Worm (Caenorhabditis elegans) whole organism, late embryonic: ENCODE data around the gene daf-22.

Experiments used
- C38D4.7 ChIP-seq: fragments of 200-800 bp; sonication (Bioruptor generic); optimal IDR thresholded peaks from 2 replicates; lab custom pipeline; 2018; ENCODE audit warnings: mild to moderate bottlenecking, missing genetic modification characterization, moderate library complexity, missing compliant biosample characterization
- K09A11.1 ChIP-seq: sonication (generic microtip); optimal IDR thresholded peaks from 2 replicates; lab custom pipeline; 2017; ENCODE audit warnings: antibody characterized with exemption, mild to moderate bottlenecking, missing genetic modification characterization, missing compliant biosample characterization; ENCODE audit not compliant: insufficient read depth
- Y22D7AL.16 ChIP-seq: sonication (generic microtip); optimal IDR thresholded peaks from 2 replicates; lab custom pipeline; 2016; ENCODE audit warnings: missing genetic modification characterization, missing compliant biosample characterization
- ceh-14 ChIP-seq: sonication (generic microtip); optimal IDR thresholded peaks from 2 replicates; lab custom pipeline; 2016; ENCODE audit warnings: missing genotype, missing genetic modification characterization, missing compliant biosample characterization
- ceh-18 ChIP-seq: sonication (generic microtip); optimal IDR thresholded peaks from 2 replicates; lab custom pipeline; 2016; ENCODE audit warnings: missing genetic modification characterization, missing compliant biosample characterization
- ceh-31 ChIP-seq: sonication (generic microtip); optimal IDR thresholded peaks from 2 replicates; lab custom pipeline; 2016; ENCODE audit warnings: missing genetic modification characterization, missing compliant biosample characterization
- ceh-34 ChIP-seq: sonication (generic microtip); optimal IDR thresholded peaks from 2 replicates; lab custom pipeline; 2016; ENCODE audit warnings: mild to moderate bottlenecking, missing genetic modification characterization, missing compliant biosample characterization
- ceh-48 ChIP-seq: sonication (generic microtip); optimal IDR thresholded peaks from 2 replicates; lab custom pipeline; 2016; ENCODE audit warnings: missing genetic modification characterization, inconsistent platforms, missing compliant biosample characterization
- ceh-9 ChIP-seq: sonication (generic microtip); optimal IDR thresholded peaks from 2 replicates; lab custom pipeline; 2016; ENCODE audit warnings: mild to moderate bottlenecking, missing genetic modification characterization, inconsistent platforms, missing compliant biosample characterization
- dmd-4 ChIP-seq: sonication (generic microtip); optimal IDR thresholded peaks from 2 replicates; lab custom pipeline; 2016; ENCODE audit warnings: borderline replicate concordance, missing genetic modification characterization, missing compliant biosample characterization
- dve-1 ChIP-seq: sonication (generic microtip); optimal IDR thresholded peaks from 2 replicates; lab custom pipeline; 2017; ENCODE audit warnings: antibody characterized with exemption, mild to moderate bottlenecking, missing genetic modification characterization, missing compliant biosample characterization
- elt-2 ChIP-seq: sonication (generic microtip); optimal IDR thresholded peaks from 2 replicates; lab custom pipeline; 2016; ENCODE audit warnings: missing genetic modification reagents, missing genetic modification characterization, missing compliant biosample characterization
- ets-4 ChIP-seq: sonication (generic microtip); optimal IDR thresholded peaks from 2 replicates; lab custom pipeline; 2016; ENCODE audit warnings: missing genetic modification characterization, missing compliant biosample characterization
- eyg-1 ChIP-seq: sonication (generic microtip); optimal IDR thresholded peaks from 2 replicates; lab custom pipeline; 2016; ENCODE audit warnings: missing genotype, missing genetic modification characterization, missing compliant biosample characterization
- fax-1 ChIP-seq: sonication (generic microtip); optimal IDR thresholded peaks from 2 replicates; lab custom pipeline; 2016; ENCODE audit warnings: missing genotype, missing genetic modification characterization, missing compliant biosample characterization
- fkh-6 ChIP-seq: sonication (generic microtip); optimal IDR thresholded peaks from 2 replicates; lab custom pipeline; 2016; ENCODE audit warnings: missing genetic modification characterization, missing compliant biosample characterization
- hlh-15 ChIP-seq: sonication (generic microtip); optimal IDR thresholded peaks from 2 replicates; lab custom pipeline; 2016; ENCODE audit warnings: missing genetic modification characterization, missing compliant biosample characterization
- hlh-30 ChIP-seq: sonication (generic microtip); optimal IDR thresholded peaks from 2 replicates; lab custom pipeline; 2017; ENCODE audit warnings: antibody characterized with exemption, missing genetic modification characterization, missing compliant biosample characterization; ENCODE audit not compliant: insufficient read depth
- hlh-6 ChIP-seq: sonication (generic microtip); optimal IDR thresholded peaks from 2 replicates; lab custom pipeline; 2016; ENCODE audit warnings: missing genotype, missing genetic modification characterization, missing compliant biosample characterization
- hlh-8 ChIP-seq: sonication (generic microtip); optimal IDR thresholded peaks from 2 replicates; lab custom pipeline; 2016; ENCODE audit warnings: missing genotype, missing genetic modification characterization, missing compliant biosample characterization
- lim-6 ChIP-seq: sonication (generic microtip); optimal IDR thresholded peaks from 2 replicates; lab custom pipeline; 2016; ENCODE audit warnings: missing genetic modification characterization, missing compliant biosample characterization
- lin-11 ChIP-seq: fragments of 200-800 bp; sonication (Bioruptor generic); optimal IDR thresholded peaks from 2 replicates; lab custom pipeline; 2018; ENCODE audit warnings: mild to moderate bottlenecking, missing genetic modification characterization, missing compliant biosample characterization
- nfya-1 ChIP-seq: sonication (generic microtip); optimal IDR thresholded peaks from 2 replicates; lab custom pipeline; 2017; ENCODE audit warnings: missing genetic modification characterization, mild to moderate bottlenecking, missing compliant biosample characterization, antibody characterized with exemption, moderate library complexity
- npax-4 ChIP-seq: sonication (generic microtip); optimal IDR thresholded peaks from 2 replicates; lab custom pipeline; 2016; ENCODE audit warnings: missing genetic modification characterization, missing compliant biosample characterization
- odd-2 ChIP-seq: sonication (generic microtip); optimal IDR thresholded peaks from 2 replicates; lab custom pipeline; 2017; ENCODE audit warnings: antibody characterized with exemption, mild to moderate bottlenecking, missing genetic modification characterization, missing compliant biosample characterization
- pag-3 ChIP-seq: sonication (generic microtip); optimal IDR thresholded peaks from 2 replicates; lab custom pipeline; 2016; ENCODE audit warnings: missing compliant biosample characterization, missing genetic modification characterization, borderline replicate concordance
- pax-1 ChIP-seq: fragments of 150-350 bp; optimal IDR thresholded peaks from 2 replicates; lab custom pipeline; 2014; ENCODE audit warnings: missing biosample characterization, missing genetic modification characterization
- pha-4 ChIP-seq: fragments of 150-350 bp; optimal IDR thresholded peaks from 2 replicates; lab custom pipeline; 2018; ENCODE audit warnings: missing biosample characterization, missing genetic modification reagents, missing genetic modification characterization
- pqm-1 ChIP-seq: sonication (generic microtip); optimal IDR thresholded peaks from 2 replicates; lab custom pipeline; 2016; ENCODE audit warnings: missing genetic modification characterization, missing compliant biosample characterization
- sdc-2 ChIP-seq: sonication (generic microtip); optimal IDR thresholded peaks from 2 replicates; lab custom pipeline; 2016; ENCODE audit warnings: missing genotype, missing genetic modification characterization, missing compliant biosample characterization
- sox-2 ChIP-seq: fragments of 200-800 bp; sonication (Bioruptor generic); IDR thresholded peaks from 2 replicates; pipeline ENCODE4 v1.3.6; 2022; ENCODE audit warnings: missing genetic modification reagents, missing genetic modification characterization, missing compliant biosample characterization
- sox-4 ChIP-seq: sonication (generic microtip); optimal IDR thresholded peaks from 2 replicates; lab custom pipeline; 2017; ENCODE audit warnings: mild to moderate bottlenecking, missing genetic modification characterization, inconsistent platforms, missing compliant biosample characterization
- syd-9 ChIP-seq: sonication (generic microtip); optimal IDR thresholded peaks from 2 replicates; lab custom pipeline; 2016; ENCODE audit warnings: mild to moderate bottlenecking, missing genetic modification characterization, moderate library complexity, missing compliant biosample characterization
- tbx-7 ChIP-seq: sonication (generic microtip); optimal IDR thresholded peaks from 2 replicates; lab custom pipeline; 2016; ENCODE audit warnings: missing genotype, missing genetic modification characterization, missing compliant biosample characterization
- ttx-3 ChIP-seq: sonication (generic microtip); optimal IDR thresholded peaks from 2 replicates; lab custom pipeline; 2016; ENCODE audit warnings: missing genetic modification reagents, missing genetic modification characterization, missing compliant biosample characterization
- unc-55 ChIP-seq: sonication (generic microtip); optimal IDR thresholded peaks from 2 replicates; lab custom pipeline; 2017; ENCODE audit warnings: missing biosample characterization, missing genetic modification reagents, missing genetic modification characterization
- unc-86 ChIP-seq: sonication (generic microtip); optimal IDR thresholded peaks from 2 replicates; lab custom pipeline; 2016; ENCODE audit warnings: missing genetic modification characterization, missing compliant biosample characterization

Gene daf-22

DNA sequence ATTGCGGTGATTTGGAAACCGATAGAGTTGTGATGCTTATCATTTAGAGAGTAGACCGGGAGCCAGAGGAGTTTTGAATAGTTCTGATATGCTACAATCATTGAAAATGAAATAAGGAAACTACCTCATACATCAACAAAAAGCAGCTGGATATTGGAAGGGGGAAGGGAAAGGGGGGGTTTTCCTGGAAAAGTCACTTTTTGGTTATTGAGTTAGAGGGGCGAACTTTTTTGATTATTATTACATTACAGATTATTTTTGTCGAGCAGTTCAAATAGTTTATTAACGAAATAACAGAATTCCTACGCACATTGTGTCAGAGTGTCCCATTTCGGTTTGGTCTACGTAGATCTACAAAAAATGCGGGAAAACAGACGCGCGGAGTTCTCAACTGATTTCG lies 38.7 kb downstream of the daf-22 start, which contains the start of gene sre-42:
Gene sre-42, minus strand, starts transcription at position 101 of the 400 bp plus-strand sequence.
- TF ChIP-seq eyg-1 (tag; lab: Kevin White, UChicago): no peak

DNA sequence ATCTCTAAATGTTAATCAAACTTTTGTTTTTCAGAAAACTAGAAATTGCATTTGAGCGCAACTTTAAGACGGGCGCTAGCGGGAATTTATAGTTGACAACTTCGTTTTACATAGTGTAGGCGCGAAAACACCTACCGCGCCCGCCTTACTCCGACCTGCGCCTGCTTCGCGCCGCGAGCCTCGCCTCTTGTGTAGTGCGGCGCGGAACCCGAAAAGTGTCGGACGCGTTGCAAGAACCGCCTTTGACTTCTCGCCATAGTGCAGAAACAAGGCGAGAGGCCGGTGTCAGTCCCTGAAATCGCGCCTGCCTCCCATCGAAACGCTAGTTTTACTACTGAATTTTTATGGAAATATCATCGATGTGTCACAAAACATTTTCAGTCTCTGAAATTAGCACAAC lies 39.7 kb downstream of the daf-22 start:
- no peak for TF ChIP-seq ceh-18 (tag; lab: Kevin White, UChicago)

DNA sequence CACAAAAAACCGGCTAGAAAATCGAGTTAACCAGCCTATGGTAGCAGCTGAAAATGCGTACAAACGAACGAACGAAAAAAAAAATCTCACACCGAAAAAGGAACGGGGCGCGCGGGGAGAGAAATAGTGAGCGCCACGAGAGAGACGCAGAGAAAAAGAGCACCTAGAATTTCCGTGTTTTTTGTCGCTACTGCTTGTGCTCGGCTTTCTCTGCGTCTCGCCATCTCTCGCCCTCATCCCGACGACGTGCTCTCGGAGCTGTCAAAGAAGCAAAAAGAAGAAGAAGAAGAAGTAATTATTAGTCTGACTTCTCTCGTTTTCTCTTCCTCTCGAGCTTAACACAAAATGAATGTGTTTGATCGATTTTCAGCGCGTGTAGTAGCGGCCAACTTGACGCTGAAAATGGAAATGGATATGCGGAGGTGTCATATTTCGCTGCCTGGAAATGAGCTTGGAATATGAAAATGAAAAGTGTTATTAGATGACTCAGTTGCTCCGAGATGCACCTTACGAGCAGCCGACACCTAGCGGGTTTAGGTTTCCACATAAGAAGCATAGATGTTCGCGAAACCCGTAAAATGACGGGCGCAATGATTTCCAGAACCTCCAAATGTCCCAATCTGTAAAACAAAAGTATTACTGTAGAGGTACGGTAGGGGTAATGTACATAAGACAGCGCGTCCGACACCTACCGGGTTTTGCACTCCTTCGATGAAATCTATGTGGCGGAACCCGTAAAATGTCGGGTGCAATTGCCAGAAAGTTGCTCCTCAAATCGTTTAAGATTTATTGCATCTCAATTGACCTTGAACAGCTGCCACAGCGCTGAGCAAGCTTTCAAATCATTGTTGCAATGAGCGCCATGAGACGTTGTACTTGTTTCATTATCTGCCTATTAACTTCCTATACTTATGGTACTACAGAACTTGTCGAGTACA lies 42.6 kb downstream of the daf-22 start, which contains the start of gene btb-14:
Gene btb-14, plus strand, starts transcription at position 839 of the 938 bp plus-strand sequence.
- TF ChIP-seq ceh-48 (tag; lab: Kevin White, UChicago) (peak; percentile 11), ceh-31 (tag; lab: Kevin White, UChicago) (peak; percentile 2), hlh-30 (tag; lab: Kevin White, UChicago) (no peak)

DNA sequence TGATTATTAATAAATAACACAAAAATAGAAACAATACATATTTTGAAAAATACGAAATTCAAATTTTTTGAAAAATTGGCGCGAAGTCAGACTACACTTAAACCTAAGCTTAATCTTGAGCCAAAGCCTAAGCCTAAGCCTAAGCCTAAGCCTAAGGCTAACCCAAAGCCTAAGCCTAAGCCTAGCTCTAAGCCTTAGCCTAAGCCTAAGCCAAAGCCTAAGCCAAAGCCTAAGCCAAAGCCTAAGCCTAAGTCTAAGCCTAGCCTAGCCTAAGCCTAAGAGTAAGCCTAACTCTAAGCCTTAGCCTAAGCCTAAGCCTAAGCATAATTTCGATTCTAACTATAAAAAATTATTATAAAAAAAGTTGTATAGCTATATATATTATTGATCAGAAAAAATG lies 44.6 kb downstream of the daf-22 start:
- TF ChIP-seq elt-2 (tag; lab: Kevin White, UChicago): no peak
- no peak for TF ChIP-seq ceh-34 (tag; lab: Kevin White, UChicago)
- TF ChIP-seq syd-9 (tag; lab: Kevin White, UChicago): no peak
- no peak for TF ChIP-seq tbx-7 (tag; lab: Kevin White, UChicago)
- TF ChIP-seq sox-4 (tag; lab: Kevin White, UChicago): no peak
- no peak for TF ChIP-seq unc-55 (GFP tag; lab: Kevin White, UChicago)
- peak; percentile 73 for TF ChIP-seq dve-1 (tag; lab: Kevin White, UChicago)

DNA sequence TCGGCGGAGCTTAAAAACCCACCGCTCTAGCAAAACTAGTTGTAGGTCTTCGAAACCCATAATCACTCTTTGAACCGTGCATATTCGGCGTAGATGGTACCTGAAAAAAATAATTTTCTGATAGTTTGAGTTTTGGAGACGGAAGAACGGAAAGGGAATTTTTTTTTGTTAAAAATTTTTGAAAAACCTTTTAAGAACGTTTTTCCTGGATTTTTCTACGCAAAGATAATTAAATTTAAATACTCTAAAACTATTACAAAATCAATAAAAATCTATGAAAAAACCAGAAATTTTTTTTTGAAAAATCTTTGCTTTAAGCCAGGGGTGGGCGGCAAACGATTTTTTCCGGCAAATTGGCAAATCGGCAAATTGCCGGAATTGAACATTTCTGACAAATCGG lies 46.1 kb downstream of the daf-22 start, which contains the start of gene marc-5:
Gene marc-5, minus strand, starts transcription at position 101 of the 400 bp plus-strand sequence.
- TF ChIP-seq pag-3 (tag; lab: Kevin White, UChicago) (no peak), dmd-4 (tag; lab: Kevin White, UChicago) (no peak), fax-1 (tag; lab: Kevin White, UChicago) (no peak), Y22D7AL.16 (tag; lab: Kevin White, UChicago) (no peak), odd-2 (no peak), C38D4.7 (GFP tag; lab: Kevin White, UChicago) (no peak), ceh-18 (tag; lab: Kevin White, UChicago) (no peak), hlh-6 (tag; lab: Kevin White, UChicago) (no peak), K09A11.1 (tag; lab: Kevin White, UChicago) (no peak), fkh-6 (tag; lab: Kevin White, UChicago) (no peak), unc-86 (tag; lab: Kevin White, UChicago) (no peak), npax-4 (no peak), ceh-9 (no peak), hlh-15 (tag; lab: Kevin White, UChicago) (no peak), sdc-2 (tag; lab: Kevin White, UChicago) (no peak), pha-4 (tag; lab: Kevin White, UChicago) (no peak)

DNA sequence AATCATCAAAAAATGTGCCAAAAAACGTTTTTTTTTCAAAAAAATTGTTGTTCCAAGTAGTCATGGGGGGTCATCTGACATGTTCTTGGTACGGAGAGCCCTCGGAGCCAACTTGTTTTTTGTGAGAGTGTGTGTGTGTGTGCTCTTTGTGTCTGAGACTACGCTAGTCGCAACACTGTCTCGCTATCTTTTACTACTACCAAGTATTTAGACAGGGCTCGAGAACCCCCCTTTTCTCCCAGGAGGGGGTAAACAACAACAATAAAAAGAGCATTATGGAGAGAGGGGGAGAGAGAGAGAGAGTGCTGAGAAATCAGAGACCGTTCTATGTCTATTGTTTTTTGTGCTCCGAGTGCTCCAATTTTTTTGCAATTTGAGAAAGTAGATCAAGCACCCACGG lies 46.7 kb downstream of the daf-22 start:
- no peak for TF ChIP-seq unc-86 (tag; lab: Kevin White, UChicago)
- TF ChIP-seq eyg-1 (tag; lab: Kevin White, UChicago): no peak
- TF ChIP-seq ets-4 (tag; lab: Kevin White, UChicago): no peak
- TF ChIP-seq ttx-3 (tag; lab: Kevin White, UChicago): no peak
- TF ChIP-seq nfya-1 (tag; lab: Kevin White, UChicago): no peak
- no peak for TF ChIP-seq pax-1 (tag; lab: Kevin White, UChicago)
- no peak for TF ChIP-seq hlh-8 (tag; lab: Kevin White, UChicago)
- no peak for TF ChIP-seq lim-6 (tag; lab: Kevin White, UChicago)
- no peak for TF ChIP-seq pqm-1
- no peak for TF ChIP-seq C38D4.7 (GFP tag; lab: Kevin White, UChicago)
- no peak for TF ChIP-seq tbx-7 (tag; lab: Kevin White, UChicago)
- no peak for TF ChIP-seq ceh-9
- no peak for TF ChIP-seq lin-11
- no peak for TF ChIP-seq npax-4
- TF ChIP-seq sox-2 (GFP tag; lab: Robert Waterston, UW): no peak
- TF ChIP-seq ceh-14 (tag; lab: Kevin White, UChicago): no peak
- no peak for TF ChIP-seq Y22D7AL.16 (tag; lab: Kevin White, UChicago)
